Worm (Caenorhabditis elegans) whole organism, L3 larva: ENCODE measurements around the gene col-132.

Experiments used
- ama-1 ChIP-seq: fragments of 150-350 bp; optimal IDR thresholded peaks from 2 replicates; lab custom pipeline; 2018
- ceh-28 ChIP-seq: fragments of 150-350 bp; optimal IDR thresholded peaks from 2 replicates; lab custom pipeline; 2014; ENCODE audit warnings: missing biosample characterization, missing genetic modification reagents, missing genetic modification characterization
- ceh-82 ChIP-seq: fragments of 150-350 bp; optimal IDR thresholded peaks from 2 replicates; lab custom pipeline; 2014; ENCODE audit warnings: missing biosample characterization, missing genetic modification characterization
- ceh-9 ChIP-seq: sonication (generic microtip); optimal IDR thresholded peaks from 2 replicates; lab custom pipeline; 2018; ENCODE audit warnings: missing biosample characterization, missing genetic modification characterization
- daf-12 ChIP-seq: fragments of 150-350 bp; optimal IDR thresholded peaks from 2 replicates; lab custom pipeline; 2014; ENCODE audit warnings: missing biosample characterization, missing genetic modification reagents, missing genetic modification characterization
- elt-2 ChIP-seq: sonication (generic microtip); optimal IDR thresholded peaks from 2 replicates; lab custom pipeline; 2016; ENCODE audit warnings: missing genetic modification reagents, mild to moderate bottlenecking, missing genetic modification characterization, missing compliant biosample characterization
- elt-3 ChIP-seq, 3 experiments: fragments of 150-350 bp in 1 of 3; sonication (generic microtip) in 2 of 3; optimal IDR thresholded peaks; 2 replicates in 2 of 3; 4 replicates in 1 of 3; lab custom pipeline; 2014 to 2017; ENCODE audit warnings: missing biosample characterization in 3 of 3, missing genetic modification characterization in 3 of 3
- fkh-2 ChIP-seq: fragments of 150-350 bp; optimal IDR thresholded peaks from 2 replicates; lab custom pipeline; 2014; ENCODE audit warnings: missing biosample characterization, missing genetic modification reagents, missing genetic modification characterization
- jun-1 ChIP-seq: fragments of 150-350 bp; optimal IDR thresholded peaks from 2 replicates; lab custom pipeline; 2014; ENCODE audit warnings: missing biosample characterization, missing genetic modification reagents, missing genetic modification characterization
- lin-15B ChIP-seq: fragments of 150-350 bp; optimal IDR thresholded peaks from 2 replicates; lab custom pipeline; 2014; ENCODE audit warnings: missing biosample characterization, missing genetic modification characterization
- mml-1 ChIP-seq: fragments of 150-350 bp; sonication (generic microtip); optimal IDR thresholded peaks from 3 replicates; lab custom pipeline; 2014; ENCODE audit warnings: missing biosample characterization, missing genetic modification characterization
- nfya-1 ChIP-seq: sonication (generic microtip); optimal IDR thresholded peaks from 2 replicates; lab custom pipeline; 2017; ENCODE audit warnings: missing genetic modification characterization, mild to moderate bottlenecking, missing compliant biosample characterization, antibody characterized with exemption, moderate library complexity; ENCODE audit not compliant: insufficient read depth
- nhr-11 ChIP-seq: fragments of 150-350 bp; optimal IDR thresholded peaks from 2 replicates; lab custom pipeline; 2014; ENCODE audit warnings: missing biosample characterization, missing genetic modification characterization
- nhr-12 ChIP-seq: fragments of 150-350 bp; optimal IDR thresholded peaks from 2 replicates; lab custom pipeline; 2014; ENCODE audit warnings: missing biosample characterization, missing genetic modification characterization
- nhr-23 ChIP-seq: fragments of 150-350 bp; optimal IDR thresholded peaks from 2 replicates; lab custom pipeline; 2014; ENCODE audit warnings: missing biosample characterization, missing genetic modification reagents, missing genetic modification characterization
- nhr-25 ChIP-seq: sonication (generic microtip); optimal IDR thresholded peaks from 2 replicates; lab custom pipeline; 2017; ENCODE audit warnings: missing biosample characterization, missing genetic modification characterization
- nhr-28 ChIP-seq: fragments of 150-350 bp; optimal IDR thresholded peaks from 2 replicates; lab custom pipeline; 2014; ENCODE audit warnings: missing biosample characterization, missing genetic modification characterization
- nhr-43 ChIP-seq: sonication (generic microtip); optimal IDR thresholded peaks from 2 replicates; lab custom pipeline; 2016; ENCODE audit warnings: mild to moderate bottlenecking, missing genetic modification characterization, missing compliant biosample characterization; ENCODE audit not compliant: poor library complexity, severe bottlenecking
- nhr-67 ChIP-seq: fragments of 150-350 bp; optimal IDR thresholded peaks from 2 replicates; lab custom pipeline; 2014; ENCODE audit warnings: missing biosample characterization, missing genetic modification characterization
- nhr-76 ChIP-seq: fragments of 150-350 bp; sonication (generic microtip); optimal IDR thresholded peaks from 5 replicates; lab custom pipeline; 2014; ENCODE audit warnings: missing biosample characterization, missing genetic modification characterization
- nhr-77 ChIP-seq: fragments of 150-350 bp; optimal IDR thresholded peaks from 2 replicates; lab custom pipeline; 2014; ENCODE audit warnings: missing biosample characterization, missing genetic modification characterization
- pha-4 ChIP-seq: fragments of 150-350 bp; optimal IDR thresholded peaks from 2 replicates; lab custom pipeline; 2014; ENCODE audit warnings: missing biosample characterization, missing genetic modification reagents, missing genetic modification characterization
- pqm-1 ChIP-seq: fragments of 150-350 bp; optimal IDR thresholded peaks from 2 replicates; lab custom pipeline; 2017; ENCODE audit warnings: missing biosample characterization, missing genetic modification characterization, inconsistent platforms
- skn-1 ChIP-seq: fragments of 150-350 bp; optimal IDR thresholded peaks from 2 replicates; lab custom pipeline; 2014; ENCODE audit warnings: missing biosample characterization, missing genetic modification characterization
- snpc-4 ChIP-seq: fragments of 150-350 bp; optimal IDR thresholded peaks from 2 replicates; lab custom pipeline; 2014; ENCODE audit warnings: missing biosample characterization, missing genetic modification characterization
- tbx-2 ChIP-seq: sonication (generic microtip); optimal IDR thresholded peaks from 2 replicates; lab custom pipeline; 2016; ENCODE audit warnings: mild to moderate bottlenecking, missing genetic modification characterization, missing compliant biosample characterization
- unc-39 ChIP-seq: sonication (generic microtip); optimal IDR thresholded peaks from 4 replicates; lab custom pipeline; 2017; ENCODE audit warnings: missing biosample characterization, missing genetic modification characterization
- unc-62 ChIP-seq: fragments of 150-350 bp; sonication (generic microtip); optimal IDR thresholded peaks from 4 replicates; lab custom pipeline; 2014; ENCODE audit warnings: missing biosample characterization, missing genetic modification reagents, missing genetic modification characterization
- ztf-11 ChIP-seq: fragments of 150-350 bp; optimal IDR thresholded peaks from 2 replicates; lab custom pipeline; 2014; ENCODE audit warnings: missing biosample characterization, missing genetic modification characterization
- ztf-4 ChIP-seq: fragments of 150-350 bp; optimal IDR thresholded peaks from 2 replicates; lab custom pipeline; 2014; ENCODE audit warnings: missing biosample characterization, missing genetic modification characterization

The col-132 gene

DNA sequence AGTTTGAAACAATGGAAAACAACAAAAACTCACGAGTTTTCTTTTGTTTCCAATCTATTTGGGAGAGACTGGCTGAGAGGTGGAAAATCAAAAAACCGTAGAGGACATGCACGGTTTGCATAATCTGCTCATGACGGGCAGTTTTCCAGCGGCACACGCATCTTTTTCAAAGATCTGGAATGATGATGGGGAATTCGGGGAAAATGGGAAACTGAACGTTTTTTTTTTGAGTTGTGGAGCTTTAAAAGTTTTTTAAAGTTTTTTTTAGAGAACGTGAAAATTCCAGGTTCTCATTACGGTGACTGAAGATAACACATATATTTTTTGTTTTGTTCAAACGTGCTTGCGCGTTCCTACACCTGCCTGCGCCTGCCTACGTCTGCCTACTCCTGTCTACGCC lies 14.2 kb downstream of the col-132 start, which contains the start of gene C39E9.7:
TSS of gene C39E9.7 (minus strand) at position 101 of the 400 bp plus-strand sequence.
- no peak for TF ChIP-seq unc-62
- no peak for TF ChIP-seq mml-1 (tag; lab: Kevin White, UChicago)
- TF ChIP-seq ceh-28: no peak
- TF ChIP-seq nhr-76 (tag; lab: Kevin White, UChicago): no peak

- TF ChIP-seq pha-4 (tag; lab: Kevin White, UChicago): no peak
- peak; percentile 17 for TF ChIP-seq nhr-25 (tag; lab: Kevin White, UChicago)
- no peak for TF ChIP-seq skn-1
- TF ChIP-seq elt-3 (tag; optimal IDR thresholded peaks at IDR 0.05; lab: Kevin White, UChicago): peak in 2 of 3 experiments; percentile 43 to 47
- no peak for TF ChIP-seq ceh-82 (tag; lab: Kevin White, UChicago)
- TF ChIP-seq snpc-4 (tag; lab: Kevin White, UChicago): no peak
- peak; percentile 51 for TF ChIP-seq nhr-23 (tag; lab: Kevin White, UChicago)
- no peak for TF ChIP-seq lin-15B (tag; lab: Kevin White, UChicago)
- peak; percentile 63 for TF ChIP-seq nhr-43 (tag; lab: Kevin White, UChicago)
- TF ChIP-seq daf-12 (tag; lab: Kevin White, UChicago): no peak
- no peak for TF ChIP-seq jun-1 (tag; lab: Kevin White, UChicago)
- TF ChIP-seq nhr-67 (tag; lab: Kevin White, UChicago): no peak
- no peak for TF ChIP-seq ztf-4 (tag; lab: Kevin White, UChicago)
These were observed 15.1 kb downstream of the col-132 start for ce11 chrIV:13075625-13076252.

DNA sequence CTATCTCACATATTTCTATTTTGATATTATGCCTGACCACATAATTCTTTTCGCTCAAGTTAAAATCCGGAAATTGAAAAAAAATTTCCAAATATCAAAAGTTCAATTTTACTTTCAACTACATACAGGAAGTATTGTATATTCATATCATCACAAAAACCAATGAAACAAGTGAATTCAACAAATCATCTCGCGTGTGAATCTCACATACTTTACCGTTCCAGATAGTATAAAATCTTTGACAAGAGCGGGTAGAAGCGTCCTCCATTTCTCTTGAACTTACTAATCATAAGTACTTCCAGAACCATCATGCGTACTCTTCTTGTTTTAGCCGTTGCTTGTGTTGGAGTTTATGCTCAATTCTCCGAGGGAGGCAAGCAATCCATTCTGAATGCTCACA lies 19.4 kb downstream of the col-132 start, which contains the start of gene scl-8:
TSS of gene scl-8 (plus strand) at position 301 of the 400 bp plus-strand sequence.
- TF ChIP-seq nhr-25 (tag; lab: Kevin White, UChicago) (no peak), ztf-4 (tag; lab: Kevin White, UChicago) (no peak), fkh-2 (tag; lab: Kevin White, UChicago) (no peak), skn-1 (no peak), mml-1 (tag; lab: Kevin White, UChicago) (no peak)

ce11 chrIV:13070142-13070541 lies 20.7 kb downstream of the col-132 start, which contains the start of gene scl-7:
scl-7 (plus strand) TSS chrIV:13070442.
- no peak for TF ChIP-seq unc-39 (tag; lab: Kevin White, UChicago)

ce11 chrIV:13068451-13068850 lies 22.4 kb downstream of the col-132 start, which contains the start of gene scl-6:
scl-6 (plus strand) TSS chrIV:13068751.
- TF ChIP-seq ztf-11 (tag; lab: Kevin White, UChicago): no peak
- no peak for TF ChIP-seq nhr-25 (tag; lab: Kevin White, UChicago)
- TF ChIP-seq nhr-77: no peak
- no peak for TF ChIP-seq nhr-43 (tag; lab: Kevin White, UChicago)
- no peak for TF ChIP-seq nhr-76 (tag; lab: Kevin White, UChicago)
- TF ChIP-seq tbx-2 (tag; lab: Kevin White, UChicago): no peak
- TF ChIP-seq skn-1: no peak

ce11 chrIV:13067200-13067599 lies 23.7 kb downstream of the col-132 start, which contains the start of gene col-131:
col-131 (minus strand) TSS chrIV:13067300.
- TF ChIP-seq lin-15B (tag; lab: Kevin White, UChicago) (no peak), elt-3 (tag; optimal IDR thresholded peaks at IDR 0.05; lab: Kevin White, UChicago) (no peak), nhr-67 (tag; lab: Kevin White, UChicago) (no peak), pqm-1 (tag; lab: Kevin White, UChicago) (no peak)

DNA sequence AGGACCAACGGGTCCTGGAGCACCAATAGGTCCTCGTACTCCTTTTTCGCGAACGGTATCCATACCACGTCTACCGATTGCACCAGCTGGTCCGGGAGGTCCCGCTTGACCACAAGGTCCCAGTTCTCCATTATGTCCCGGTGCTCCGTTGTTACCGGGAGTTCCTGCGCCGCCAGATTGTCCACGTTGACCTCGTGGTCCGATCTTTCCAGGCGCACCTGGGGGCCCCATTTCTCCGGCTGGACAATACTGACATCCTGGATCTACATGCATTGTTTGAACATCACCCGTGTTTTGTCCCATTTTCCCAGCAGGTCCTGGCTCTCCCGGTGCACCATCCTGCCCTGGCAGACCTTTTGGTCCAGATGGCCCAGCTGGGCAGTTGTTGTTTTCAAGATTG lies 24.8 kb downstream of the col-132 start:
- TF ChIP-seq ama-1 (lab: Kevin White, UChicago): no peak
- no peak for TF ChIP-seq ceh-9
- no peak for TF ChIP-seq nhr-11 (tag; lab: Kevin White, UChicago)
- no peak for TF ChIP-seq nhr-28 (tag; lab: Kevin White, UChicago)
- no peak for TF ChIP-seq unc-39 (tag; lab: Kevin White, UChicago)
- no peak for TF ChIP-seq elt-2 (tag; lab: Kevin White, UChicago)
- no peak for TF ChIP-seq elt-3 (tag; optimal IDR thresholded peaks at IDR 0.05; lab: Kevin White, UChicago)
- no peak for TF ChIP-seq nhr-77
- TF ChIP-seq ztf-11 (tag; lab: Kevin White, UChicago): no peak
- TF ChIP-seq nfya-1: no peak
- TF ChIP-seq nhr-12 (tag; lab: Kevin White, UChicago): no peak
